Fruit fly (Drosophila melanogaster) Kc167 (cell line): ENCODE data around the gene CG15247.

Experiments used
- Myc ChIP-seq: fragments of >200 bp; optimal IDR thresholded peaks from 2 replicates; lab custom pipeline; 2017; ENCODE audit warnings: missing external identifiers
- psq ChIP-seq: fragments of >200 bp; optimal IDR thresholded peaks from 2 replicates; lab custom pipeline; 2017; ENCODE audit warnings: missing external identifiers

dm6 chrX:9868510-9869248 is 7.8 kb downstream of the CG15247 start, which contains the start of gene CG45060:
- no peak for TF ChIP-seq psq (lab: Kevin White, UChicago)
- TF ChIP-seq Myc (lab: Kevin White, UChicago) = no peak
